Fruit fly (Drosophila melanogaster): Measurements from ENCODE around the gene mtrm.

mtrm gene

dm6 chr3L:8457866-8458766 lies 45.3 kb downstream of the mtrm start (continued):
- TF ChIP-seq Neu2 (GFP tag; optimal IDR thresholded peaks at IDR 0.05; ENCODE audit: borderline replicate concordance) (peak; percentile 79), CTCF (GFP tag; optimal IDR thresholded peaks at IDR 0.05) (peak; percentile 73), CG14667 (GFP tag; IDR thresholded peaks at IDR 0.05) (peak; percentile 96), H15 (GFP tag; IDR thresholded peaks at IDR 0.05) (peak; percentile 97), gro (GFP tag; optimal IDR thresholded peaks at IDR 0.05) (peak; percentile 97), CG16813 (GFP tag; IDR thresholded peaks at IDR 0.05; ENCODE audit: partially characterized antibody) (no peak), CG18764 (GFP tag; optimal IDR thresholded peaks at IDR 0.05) (peak; percentile 97), nerfin-2 (GFP tag; IDR thresholded peaks at IDR 0.05; ENCODE audit: partially characterized antibody) (no peak), shn (GFP tag; optimal IDR thresholded peaks at IDR 0.05) (peak; percentile 95), CG10147 (GFP tag; optimal IDR thresholded peaks at IDR 0.05) (peak; percentile 98), CG14014 (GFP tag; IDR thresholded peaks at IDR 0.05) (peak; percentile 98), cato (GFP tag; optimal IDR thresholded peaks at IDR 0.05; ENCODE audit: borderline replicate concordance) (peak; percentile 97), Rfx (GFP tag; IDR thresholded peaks at IDR 0.05) (peak; percentile 97), Doc2 (GFP tag; IDR thresholded peaks at IDR 0.05) (peak; percentile 81), ems (GFP tag; optimal IDR thresholded peaks at IDR 0.05) (peak; percentile 98), CG8388 (GFP tag; optimal IDR thresholded peaks at IDR 0.05) (peak; percentile 99), sr (GFP tag; IDR thresholded peaks at IDR 0.05) (peak; percentile 89), CG3847 (GFP tag; IDR thresholded peaks at IDR 0.05) (peak; percentile 97), CG18619 (GFP tag; optimal IDR thresholded peaks at IDR 0.05) (peak; percentile 98), CG11398 (GFP tag; optimal IDR thresholded peaks at IDR 0.05) (peak; percentile 96), pfk (GFP tag; optimal IDR thresholded peaks at IDR 0.05) (no peak), fd102C (GFP tag; optimal IDR thresholded peaks at IDR 0.05) (peak; percentile 88), CG11695 (GFP tag; IDR thresholded peaks at IDR 0.05) (peak; percentile 98), CG14441 (GFP tag; IDR thresholded peaks at IDR 0.05) (peak; percentile 97), CG13894 (tag; optimal IDR thresholded peaks at IDR 0.05) (peak; percentile 92), tup (GFP tag; optimal IDR thresholded peaks at IDR 0.05) (peak; percentile 95), CG9609 (GFP tag; optimal IDR thresholded peaks at IDR 0.05) (peak; percentile 96), Hand (GFP tag; optimal IDR thresholded peaks at IDR 0.05) (peak; percentile 97), h (optimal IDR thresholded peaks at IDR 0.05) (no peak), CG11456 (GFP tag; IDR thresholded peaks at IDR 0.05) (peak; percentile 93), crol (GFP tag; IDR thresholded peaks at IDR 0.05) (peak; percentile 98), cwo (GFP tag; optimal IDR thresholded peaks at IDR 0.05) (peak; percentile 95), CG5953 (GFP tag; IDR thresholded peaks at IDR 0.05) (peak; percentile 97), CG30431 (GFP tag; optimal IDR thresholded peaks at IDR 0.05) (peak; percentile 97), schlank (tag; optimal IDR thresholded peaks at IDR 0.05) (peak; percentile 92), dan (GFP tag; IDR thresholded peaks at IDR 0.05) (peak; percentile 88), Scr (GFP tag; IDR thresholded peaks at IDR 0.05; ENCODE audit: partially characterized antibody) (no peak), CG12299 (tag; optimal IDR thresholded peaks at IDR 0.05) (peak; percentile 98), Awh (GFP tag; IDR thresholded peaks at IDR 0.05) (peak; percentile 98), CG7271 (tag; optimal IDR thresholded peaks at IDR 0.05) (peak; percentile 98), CG2120 (GFP tag; optimal IDR thresholded peaks at IDR 0.05) (peak; percentile 98), CG42726 (GFP tag; IDR thresholded peaks at IDR 0.05; ENCODE audit: partially characterized antibody) (0 out of 2 replicates have a peak, but pooled peaks have one; percentile 6), CG11696 (GFP tag; IDR thresholded peaks at IDR 0.05) (peak; percentile 91), trem (tag; optimal IDR thresholded peaks at IDR 0.05) (peak; percentile 97), Atf6 (GFP tag; IDR thresholded peaks at IDR 0.05) (peak; percentile 97), ttk (GFP tag; IDR thresholded peaks at IDR 0.05) (peak; percentile 98), CG8359 (GFP tag; optimal IDR thresholded peaks at IDR 0.05; ENCODE audit: borderline replicate concordance) (peak; percentile 95), pnt (GFP tag; optimal IDR thresholded peaks at IDR 0.05) (peak; percentile 97), zfh1 (GFP tag; IDR thresholded peaks at IDR 0.05) (peak; percentile 99)
